Fruit fly (Drosophila melanogaster): Measurements from ENCODE around the gene Drs.

DNA sequence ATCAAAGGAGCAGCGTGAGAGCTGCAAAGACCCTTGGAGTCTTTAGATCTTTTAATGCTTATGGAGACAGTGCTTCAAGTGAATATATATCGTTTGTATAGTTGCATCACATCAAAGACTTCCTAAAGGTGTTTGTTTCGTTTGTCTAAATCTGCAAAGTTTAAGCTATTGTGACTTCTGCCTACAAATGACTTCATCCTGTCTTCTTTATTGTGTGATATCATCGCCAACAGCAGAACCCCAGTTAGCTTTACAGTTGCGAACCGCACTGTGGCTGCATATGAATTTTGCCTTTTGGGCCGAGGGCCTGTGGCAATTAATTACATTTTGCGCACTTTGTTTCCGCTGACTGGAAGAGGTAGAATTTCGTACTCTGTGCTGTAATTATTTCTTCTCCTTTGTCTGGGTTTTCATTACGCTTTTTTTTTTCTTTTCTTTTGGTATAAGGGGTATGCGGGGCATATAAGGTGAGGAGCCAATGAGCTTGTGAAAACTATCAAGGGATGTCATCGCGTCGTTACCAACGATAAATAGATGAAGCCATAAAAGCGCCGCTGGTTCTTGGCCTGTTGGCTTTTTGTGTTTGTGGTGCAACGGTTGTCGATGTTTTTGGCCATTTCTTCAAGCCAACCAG lies 26.9 kb upstream of the Drs start:
- TF ChIP-seq psq (optimal IDR thresholded peaks at IDR 0.05) (no peak), Dll (optimal IDR thresholded peaks at IDR 0.05) (no peak)
